Worm (Caenorhabditis elegans) whole organism, early embryonic: ENCODE results near the gene dsc-1.

Source experiments
- B0310.2 ChIP-seq: sonication (generic microtip); optimal IDR thresholded peaks from 2 replicates; lab custom pipeline; 2016; ENCODE audit warnings: mild to moderate bottlenecking, missing genetic modification characterization, missing compliant biosample characterization
- aly-1 ChIP-seq: sonication (generic microtip); optimal IDR thresholded peaks from 2 replicates; lab custom pipeline; 2016; ENCODE audit warnings: missing genetic modification characterization, missing compliant biosample characterization
- ama-1 ChIP-seq: fragments of 150-350 bp; optimal IDR thresholded peaks from 2 replicates; lab custom pipeline; 2014
- ceh-13 ChIP-seq: fragments of 200-800 bp; sonication (Bioruptor generic); optimal IDR thresholded peaks from 2 replicates; lab custom pipeline; 2018; ENCODE audit warnings: mild to moderate bottlenecking, missing genetic modification characterization, missing compliant biosample characterization
- flt-1 ChIP-seq: fragments of 200-800 bp; sonication (Bioruptor generic); IDR thresholded peaks from 2 replicates; pipeline ENCODE4 v1.3.6; 2022; ENCODE audit warnings: missing genetic modification characterization, missing compliant biosample characterization
- hmg-4 ChIP-seq: fragments of 200-800 bp; sonication (Bioruptor generic); optimal IDR thresholded peaks from 2 replicates; lab custom pipeline; 2018; ENCODE audit warnings: mild to moderate bottlenecking, missing genetic modification characterization, missing compliant biosample characterization
- hnd-1 ChIP-seq: sonication (generic microtip); optimal IDR thresholded peaks from 2 replicates; lab custom pipeline; 2016; ENCODE audit warnings: missing genetic modification characterization, missing compliant biosample characterization
- sea-1 ChIP-seq: fragments of 200-800 bp; sonication (Bioruptor generic); conservative IDR thresholded peaks from 2 replicates; pipeline ENCODE4 v1.3.6; 2022; ENCODE audit warnings: missing genetic modification characterization, missing compliant biosample characterization
- tbx-37 ChIP-seq: fragments of 200-800 bp; sonication (Bioruptor generic); conservative IDR thresholded peaks from 2 replicates; pipeline ENCODE4 v1.3.6; 2022; ENCODE audit warnings: missing genetic modification reagents, missing genetic modification characterization, missing compliant biosample characterization
- tra-4 ChIP-seq: sonication (generic microtip); optimal IDR thresholded peaks from 2 replicates; lab custom pipeline; 2017; ENCODE audit warnings: missing genetic modification characterization, missing compliant biosample characterization

- TF ChIP-seq ama-1 (lab: Kevin White, UChicago), result no peak
- TF ChIP-seq B0310.2 (tag; lab: Kevin White, UChicago), result no peak
- TF ChIP-seq aly-1 (tag; lab: Kevin White, UChicago), result no peak
- TF ChIP-seq flt-1, result no peak
- TF ChIP-seq hmg-4, result no peak
- no peak for TF ChIP-seq sea-1 (GFP tag; lab: Robert Waterston, UW)
- no peak for TF ChIP-seq tbx-37 (GFP tag; lab: Robert Waterston, UW)
- no peak for TF ChIP-seq hnd-1 (tag; lab: Kevin White, UChicago)
- TF ChIP-seq tra-4, result no peak
- no peak for TF ChIP-seq ceh-13 (GFP tag; lab: Kevin White, UChicago)
Observed at ce11 chrX:15047541-15047940, 12.9 kb upstream of the dsc-1 start.
